Worm (Caenorhabditis elegans) whole organism, L2 larva: ENCODE data around the gene W09D6.5.

Experiments used
- C34F6.9 ChIP-seq: fragments of 150-350 bp; optimal IDR thresholded peaks from 2 replicates; lab custom pipeline; 2014; ENCODE audit warnings: missing biosample characterization, missing genetic modification characterization
- F13H6.1 ChIP-seq: sonication (generic microtip); optimal IDR thresholded peaks from 2 replicates; lab custom pipeline; 2016; ENCODE audit warnings: missing genetic modification characterization, missing compliant biosample characterization
- R02D3.7 ChIP-seq: fragments of 150-350 bp; optimal IDR thresholded peaks from 2 replicates; lab custom pipeline; 2014; ENCODE audit warnings: missing biosample characterization, missing genetic modification characterization
- Y55F3AM.14 ChIP-seq: fragments of 200-800 bp; sonication (Bioruptor generic); optimal IDR thresholded peaks from 2 replicates; lab custom pipeline; 2018; ENCODE audit warnings: mild to moderate bottlenecking, missing genetic modification characterization, missing compliant biosample characterization
- ZK546.5 ChIP-seq: sonication (generic microtip); optimal IDR thresholded peaks from 2 replicates; lab custom pipeline; 2017; ENCODE audit warnings: missing biosample characterization, missing genetic modification characterization
- ama-1 ChIP-seq: fragments of 150-350 bp; optimal IDR thresholded peaks from 2 replicates; lab custom pipeline; 2018; ENCODE audit warnings: inconsistent platforms
- blmp-1 ChIP-seq: sonication (generic microtip); optimal IDR thresholded peaks from 2 replicates; lab custom pipeline; 2017; ENCODE audit warnings: missing genetic modification characterization, mild to moderate bottlenecking, missing compliant biosample characterization, antibody characterized with exemption, moderate library complexity; ENCODE audit not compliant: insufficient read depth
- ceh-82 ChIP-seq: fragments of 150-350 bp; optimal IDR thresholded peaks from 2 replicates; lab custom pipeline; 2014; ENCODE audit warnings: missing biosample characterization, missing genetic modification characterization
- crh-2 ChIP-seq: sonication (generic microtip); optimal IDR thresholded peaks from 2 replicates; lab custom pipeline; 2017; ENCODE audit warnings: missing biosample characterization, missing genetic modification characterization
- dmd-4 ChIP-seq: sonication (generic microtip); optimal IDR thresholded peaks from 2 replicates; lab custom pipeline; 2017; ENCODE audit warnings: missing biosample characterization, missing genetic modification characterization
- egl-27 ChIP-seq: sonication (generic microtip); optimal IDR thresholded peaks from 3 replicates; lab custom pipeline; 2017; ENCODE audit warnings: missing biosample characterization, missing genetic modification reagents, missing genetic modification characterization
- elt-1 ChIP-seq: fragments of 150-350 bp; optimal IDR thresholded peaks from 2 replicates; lab custom pipeline; 2014; ENCODE audit warnings: missing biosample characterization, missing genetic modification characterization
- elt-3 ChIP-seq: sonication (generic microtip); optimal IDR thresholded peaks from 2 replicates; lab custom pipeline; 2017; ENCODE audit warnings: missing biosample characterization, missing genetic modification characterization
- fos-1 ChIP-seq: fragments of 150-350 bp; optimal IDR thresholded peaks from 2 replicates; lab custom pipeline; 2014; ENCODE audit warnings: missing biosample characterization, missing genetic modification characterization
- gmeb-1 ChIP-seq: fragments of 150-350 bp; optimal IDR thresholded peaks from 2 replicates; lab custom pipeline; 2014; ENCODE audit warnings: missing biosample characterization, missing genetic modification characterization
- lin-11 ChIP-seq: fragments of 150-350 bp; sonication (generic microtip); optimal IDR thresholded peaks from 2 replicates; lab custom pipeline; 2014; ENCODE audit warnings: missing biosample characterization, missing genetic modification characterization, inconsistent platforms, mixed read lengths
- lin-39 ChIP-seq: fragments of 150-350 bp; optimal IDR thresholded peaks from 2 replicates; lab custom pipeline; 2014; ENCODE audit warnings: missing biosample characterization, missing genetic modification reagents, missing genetic modification characterization
- lsy-2 ChIP-seq, 2 experiments: fragments of 150-350 bp in 1 of 2; sonication (generic microtip) in 1 of 2; optimal IDR thresholded peaks; 2 replicates each; lab custom pipeline; 2014 to 2017; ENCODE audit warnings: missing biosample characterization in 2 of 2, missing genetic modification characterization in 2 of 2
- mab-5 ChIP-seq: fragments of 150-350 bp; optimal IDR thresholded peaks from 2 replicates; lab custom pipeline; 2014; ENCODE audit warnings: missing biosample characterization, missing genetic modification characterization
- mbf-1 ChIP-seq: sonication (generic microtip); optimal IDR thresholded peaks from 2 replicates; lab custom pipeline; 2017; ENCODE audit warnings: missing biosample characterization, missing genetic modification characterization
- mdl-1 ChIP-seq, 2 experiments: fragments of 150-350 bp in 1 of 2; sonication (generic microtip) in 1 of 2; optimal IDR thresholded peaks; 2 replicates each; lab custom pipeline; 2017; ENCODE audit warnings: missing biosample characterization in 2 of 2, missing genetic modification characterization in 2 of 2
- nhr-12 ChIP-seq: fragments of 150-350 bp; optimal IDR thresholded peaks from 2 replicates; lab custom pipeline; 2014; ENCODE audit warnings: missing biosample characterization, missing genetic modification characterization
- nhr-21 ChIP-seq: fragments of 150-350 bp; optimal IDR thresholded peaks from 2 replicates; lab custom pipeline; 2014; ENCODE audit warnings: missing biosample characterization, missing genetic modification characterization
- nhr-23 ChIP-seq: fragments of 150-350 bp; optimal IDR thresholded peaks from 2 replicates; lab custom pipeline; 2014; ENCODE audit warnings: missing biosample characterization, missing genetic modification reagents, missing genetic modification characterization
- nhr-25 ChIP-seq: fragments of 150-350 bp; sonication (generic microtip); optimal IDR thresholded peaks from 3 replicates; lab custom pipeline; 2014; ENCODE audit warnings: missing biosample characterization, missing genetic modification characterization
- nhr-6 ChIP-seq: fragments of 150-350 bp; optimal IDR thresholded peaks from 2 replicates; lab custom pipeline; 2014; ENCODE audit warnings: missing biosample characterization, missing genetic modification characterization
- nhr-77 ChIP-seq: fragments of 150-350 bp; optimal IDR thresholded peaks from 2 replicates; lab custom pipeline; 2014; ENCODE audit warnings: missing biosample characterization, missing genetic modification characterization
- sem-4 ChIP-seq: fragments of 150-350 bp; optimal IDR thresholded peaks from 2 replicates; lab custom pipeline; 2014; ENCODE audit warnings: missing biosample characterization, missing genetic modification reagents, missing genetic modification characterization
- skn-1 ChIP-seq: sonication (generic microtip); optimal IDR thresholded peaks from 2 replicates; lab custom pipeline; 2017; ENCODE audit warnings: missing biosample characterization, missing genetic modification characterization
- sma-3 ChIP-seq: sonication (generic microtip); optimal IDR thresholded peaks from 2 replicates; lab custom pipeline; 2016; ENCODE audit warnings: missing genetic modification reagents, missing genetic modification characterization, missing compliant biosample characterization
- sma-9 ChIP-seq, 2 experiments: fragments of 150-350 bp in 1 of 2; sonication (generic microtip) in 1 of 2; optimal IDR thresholded peaks; 2 replicates each; lab custom pipeline; 2014 to 2016; ENCODE audit warnings: missing genetic modification characterization in 2 of 2, mild to moderate bottlenecking in 1 of 2, missing biosample characterization in 1 of 2, missing compliant biosample characterization in 1 of 2, missing genetic modification reagents in 1 of 2, moderate library complexity in 1 of 2
- unc-62 ChIP-seq: fragments of 150-350 bp; optimal IDR thresholded peaks from 2 replicates; lab custom pipeline; 2014; ENCODE audit warnings: missing biosample characterization, missing genetic modification reagents, missing genetic modification characterization
- zag-1 ChIP-seq: fragments of 150-350 bp; optimal IDR thresholded peaks from 2 replicates; lab custom pipeline; 2014; ENCODE audit warnings: missing biosample characterization, missing genetic modification characterization
- ztf-1 ChIP-seq: fragments of 200-800 bp; sonication (Bioruptor generic); conservative IDR thresholded peaks from 2 replicates; pipeline ENCODE4 v1.3.6; 2022; ENCODE audit warnings: missing genetic modification characterization, missing compliant biosample characterization
- ztf-11 ChIP-seq: sonication (generic microtip); optimal IDR thresholded peaks from 2 replicates; lab custom pipeline; 2017; ENCODE audit warnings: missing biosample characterization, missing genetic modification characterization

Gene W09D6.5

ce11 chrIII:11077404-11077803 lies 10.9 kb upstream of the W09D6.5 start, which contains the start of gene str-246:
str-246 (plus strand) TSS chrIII:11077704.
- no peak for TF ChIP-seq fos-1 (tag; lab: Kevin White, UChicago)
- TF ChIP-seq Y55F3AM.14 (GFP tag; lab: Kevin White, UChicago) = no peak
- TF ChIP-seq sma-3 (GFP tag; lab: Kevin White, UChicago) = no peak
- TF ChIP-seq dmd-4 (tag; lab: Kevin White, UChicago) = no peak
- TF ChIP-seq zag-1 = no peak
- no peak for TF ChIP-seq ceh-82
- no peak for TF ChIP-seq ama-1
- no peak for TF ChIP-seq elt-3 (tag; lab: Kevin White, UChicago)
- TF ChIP-seq blmp-1 (tag; lab: Kevin White, UChicago) = no peak
- TF ChIP-seq nhr-77 = no peak
- no peak for TF ChIP-seq mdl-1 (tag; optimal IDR thresholded peaks at IDR 0.05; lab: Kevin White, UChicago)
- TF ChIP-seq nhr-21 (tag; lab: Kevin White, UChicago) = no peak
- no peak for TF ChIP-seq skn-1 (tag; lab: Kevin White, UChicago)
- TF ChIP-seq egl-27 (tag; lab: Kevin White, UChicago) = no peak
- no peak for TF ChIP-seq mab-5
- TF ChIP-seq sma-9 (GFP tag; optimal IDR thresholded peaks at IDR 0.05; lab: Kevin White, UChicago) = no peak
- TF ChIP-seq sma-9 (tag; optimal IDR thresholded peaks at IDR 0.05; lab: Kevin White, UChicago) = no peak
- no peak for TF ChIP-seq ztf-1 (GFP tag; lab: Robert Waterston, UW)
- no peak for TF ChIP-seq unc-62 (GFP tag; lab: Kevin White, UChicago)

ce11 chrIII:11079445-11079844 lies 8.8 kb upstream of the W09D6.5 start, which contains the start of gene W09D6.4:
W09D6.4 (plus strand) TSS chrIII:11079745.
- no peak for TF ChIP-seq ztf-11
- TF ChIP-seq gmeb-1 (tag; lab: Kevin White, UChicago) = no peak
- TF ChIP-seq lin-39 (tag; lab: Kevin White, UChicago) = no peak
- TF ChIP-seq nhr-6 (tag; lab: Kevin White, UChicago) = no peak
- no peak for TF ChIP-seq C34F6.9 (tag; lab: Kevin White, UChicago)
- TF ChIP-seq fos-1 (tag; lab: Kevin White, UChicago) = no peak
- no peak for TF ChIP-seq lsy-2 (tag; optimal IDR thresholded peaks at IDR 0.05; lab: Kevin White, UChicago)
- TF ChIP-seq lin-11 (tag; lab: Kevin White, UChicago) = no peak
- TF ChIP-seq R02D3.7 (tag; lab: Kevin White, UChicago) = no peak
- no peak for TF ChIP-seq crh-2 (tag; lab: Kevin White, UChicago)
- TF ChIP-seq nhr-23 (tag; lab: Kevin White, UChicago) = no peak
- no peak for TF ChIP-seq elt-1 (tag; lab: Kevin White, UChicago)
- TF ChIP-seq sem-4 (tag; lab: Kevin White, UChicago) = no peak
- TF ChIP-seq nhr-25 (tag; lab: Kevin White, UChicago) = no peak
- TF ChIP-seq mbf-1 (tag; lab: Kevin White, UChicago) = no peak

ce11 chrIII:11082604-11083003 lies 5.7 kb upstream of the W09D6.5 start:
- TF ChIP-seq ztf-1 (GFP tag; lab: Robert Waterston, UW) (no peak), R02D3.7 (tag; lab: Kevin White, UChicago) (no peak), nhr-77 (no peak), lsy-2 (tag; optimal IDR thresholded peaks at IDR 0.05; lab: Kevin White, UChicago) (no peak), nhr-12 (tag; lab: Kevin White, UChicago) (no peak), mdl-1 (tag; optimal IDR thresholded peaks at IDR 0.05; lab: Kevin White, UChicago) (no peak)

ce11 chrIII:11083993-11084392 lies 4.3 kb upstream of the W09D6.5 start:
- TF ChIP-seq fos-1 (tag; lab: Kevin White, UChicago) (peak; percentile 31), ZK546.5 (tag; lab: Kevin White, UChicago) (no peak)

ce11 chrIII:11087442-11087841 lies 845 bp upstream of the W09D6.5 start:
- TF ChIP-seq crh-2 (tag; lab: Kevin White, UChicago) (peak; percentile 94), gmeb-1 (tag; lab: Kevin White, UChicago) (no peak), ztf-1 (GFP tag; lab: Robert Waterston, UW) (no peak), F13H6.1 (tag; lab: Kevin White, UChicago) (peak; percentile 2), blmp-1 (tag; lab: Kevin White, UChicago) (peak; percentile 27), fos-1 (tag; lab: Kevin White, UChicago) (peak; percentile 82)
- TF ChIP-seq, all 48 proteins: peak for 4
